Fruit fly (Drosophila melanogaster) whole organism, embryonic: ENCODE results near the gene CG4291.
A peak's percentile ranks its signal among the peaks of the same experiment; 100 is the strongest.

Experiments
- Atf3 ChIP-seq: fragments of 200-800 bp; sonication (Bioruptor generic); optimal IDR thresholded peaks from 3 replicates; lab custom pipeline; 2016; ENCODE audit warnings: missing biosample characterization, missing genetic modification characterization
- Bdp1 ChIP-seq: fragments of 200-800 bp; sonication (Bioruptor generic); optimal IDR thresholded peaks from 3 replicates; lab custom pipeline; 2016; ENCODE audit warnings: missing biosample characterization, missing genetic modification characterization
- CG10543 ChIP-seq: fragments of 200-800 bp; sonication (Bioruptor generic); optimal IDR thresholded peaks from 3 replicates; lab custom pipeline; 2017; ENCODE audit warnings: missing biosample characterization, mild to moderate bottlenecking, missing genetic modification characterization, moderate library complexity
- CG11696 ChIP-seq: fragments of 200-800 bp; sonication (Bioruptor generic); IDR thresholded peaks from 2 replicates; pipeline ENCODE4 v1.3.6; 2022; ENCODE audit warnings: missing biosample characterization, missing genetic modification characterization
- CG14050 ChIP-seq: fragments of 200-800 bp; sonication (Bioruptor generic); IDR thresholded peaks from 3 replicates; pipeline ENCODE4 v1.3.6; 2022; ENCODE audit warnings: missing biosample characterization, missing genetic modification characterization
- CG14667 ChIP-seq: fragments of 200-800 bp; sonication (Bioruptor generic); IDR thresholded peaks from 2 replicates; pipeline ENCODE4 v1.3.6; 2022; ENCODE audit warnings: missing biosample characterization, missing genetic modification characterization
- CG15514 ChIP-seq: fragments of 200-800 bp; sonication (Bioruptor generic); optimal IDR thresholded peaks from 3 replicates; lab custom pipeline; 2017; ENCODE audit warnings: missing biosample characterization, missing genetic modification characterization, mild to moderate bottlenecking, moderate library complexity, missing genetic modification reagents
- CG1602 ChIP-seq: fragments of 200-800 bp; sonication (Bioruptor generic); optimal IDR thresholded peaks from 3 replicates; lab custom pipeline; 2016; ENCODE audit warnings: missing biosample characterization, missing genetic modification characterization
- CG16863 ChIP-seq: fragments of 200-800 bp; sonication (Bioruptor generic); optimal IDR thresholded peaks from 3 replicates; lab custom pipeline; 2016; ENCODE audit warnings: missing biosample characterization, missing genetic modification characterization
- CG17829 ChIP-seq: fragments of 200-800 bp; optimal IDR thresholded peaks from 2 replicates; lab custom pipeline; 2019; ENCODE audit warnings: missing biosample characterization, mild to moderate bottlenecking, missing genetic modification characterization, moderate library complexity
- CG2889 ChIP-seq: fragments of 200-800 bp; sonication (Bioruptor generic); IDR thresholded peaks from 3 replicates; pipeline ENCODE4 v1.3.6; 2022; ENCODE audit warnings: missing biosample characterization, missing genetic modification characterization
- CG30403 ChIP-seq: fragments of 200-800 bp; sonication (Bioruptor generic); optimal IDR thresholded peaks from 3 replicates; lab custom pipeline; 2016; ENCODE audit warnings: missing biosample characterization, missing genetic modification characterization
- CG31441 ChIP-seq: fragments of 200-800 bp; sonication (Bioruptor generic); IDR thresholded peaks from 2 replicates; pipeline ENCODE4 v1.3.6; 2022; ENCODE audit warnings: missing biosample characterization, missing genetic modification characterization
- CG3407 ChIP-seq: fragments of 200-800 bp; sonication (Bioruptor generic); optimal IDR thresholded peaks from 2 replicates; lab custom pipeline; 2018; ENCODE audit warnings: missing biosample characterization, mild to moderate bottlenecking, missing genetic modification characterization
- CG3847 ChIP-seq: fragments of 200-800 bp; sonication (Bioruptor generic); IDR thresholded peaks from 2 replicates; pipeline ENCODE4 v1.3.6; 2022; ENCODE audit warnings: missing biosample characterization, missing genetic modification characterization
- CG4328 ChIP-seq: fragments of 200-800 bp; sonication (Bioruptor generic); optimal IDR thresholded peaks from 3 replicates; lab custom pipeline; 2017; ENCODE audit warnings: missing biosample characterization, missing genetic modification reagents, missing genetic modification characterization
- CG6175 ChIP-seq: fragments of 200-800 bp; sonication (Bioruptor generic); IDR thresholded peaks from 3 replicates; pipeline ENCODE4 v1.3.6; 2022; ENCODE audit warnings: missing biosample characterization, missing genetic modification characterization
- CG6813 ChIP-seq: fragments of 200-800 bp; sonication (Bioruptor generic); optimal IDR thresholded peaks from 2 replicates; lab custom pipeline; 2017; ENCODE audit warnings: missing biosample characterization, missing genetic modification characterization, mild to moderate bottlenecking, moderate library complexity, missing genetic modification reagents
- CG7372 ChIP-seq: fragments of 200-800 bp; sonication (Bioruptor generic); IDR thresholded peaks from 2 replicates; pipeline ENCODE4 v1.3.6; 2022; ENCODE audit warnings: missing biosample characterization, missing genetic modification characterization
- CG7928 ChIP-seq: fragments of 200-800 bp; sonication (Bioruptor generic); optimal IDR thresholded peaks from 2 replicates; lab custom pipeline; 2017; ENCODE audit warnings: missing biosample characterization, mild to moderate bottlenecking, missing genetic modification characterization
- CG8089 ChIP-seq: fragments of 200-800 bp; sonication (Bioruptor generic); optimal IDR thresholded peaks from 3 replicates; lab custom pipeline; 2016; ENCODE audit warnings: missing biosample characterization, missing genetic modification characterization
- CG9876 ChIP-seq: fragments of 200-800 bp; sonication (Bioruptor generic); optimal IDR thresholded peaks from 2 replicates; lab custom pipeline; 2016; ENCODE audit warnings: missing biosample characterization, missing genetic modification characterization
- Camta ChIP-seq: fragments of 200-800 bp; sonication (Bioruptor generic); optimal IDR thresholded peaks from 2 replicates; lab custom pipeline; 2016; ENCODE audit warnings: missing biosample characterization, missing genetic modification characterization
- CkIIα-i1 ChIP-seq: fragments of 200-800 bp; sonication (Bioruptor generic); IDR thresholded peaks from 2 replicates; pipeline ENCODE4 v1.3.6; 2022; ENCODE audit warnings: missing biosample characterization, missing genetic modification characterization
- Dfd ChIP-seq, 2 experiments: fragments of >200 bp; optimal IDR thresholded peaks; 2 replicates each; lab custom pipeline; 2017; ENCODE audit warnings: missing biosample characterization in 2 of 2, missing genetic modification characterization in 2 of 2
- Dip3 ChIP-seq: fragments of 200-800 bp; sonication (Bioruptor generic); optimal IDR thresholded peaks from 3 replicates; lab custom pipeline; 2016; ENCODE audit warnings: missing biosample characterization, missing genetic modification characterization
- Dref ChIP-seq: fragments of 200-800 bp; sonication (Bioruptor generic); IDR thresholded peaks from 2 replicates; pipeline ENCODE4 v1.3.6; 2022; ENCODE audit warnings: missing biosample characterization, missing genetic modification characterization
- Eip74EF ChIP-seq, 2 experiments: fragments of 200-800 bp in 1 of 2; fragments of >200 bp in 1 of 2; sonication (Bioruptor generic) in 1 of 2; optimal IDR thresholded peaks; 2 replicates each; lab custom pipeline; 2017 to 2019; ENCODE audit warnings: missing biosample characterization in 2 of 2, missing genetic modification characterization in 2 of 2, mild to moderate bottlenecking in 1 of 2, moderate library complexity in 1 of 2
- HmgD ChIP-seq: fragments of 200-800 bp; sonication (Bioruptor generic); optimal IDR thresholded peaks from 3 replicates; lab custom pipeline; 2016; ENCODE audit warnings: missing biosample characterization, missing genetic modification characterization
- Hr3 ChIP-seq: fragments of 200-800 bp; sonication (Bioruptor generic); optimal IDR thresholded peaks from 3 replicates; lab custom pipeline; 2016; ENCODE audit warnings: missing biosample characterization, missing genetic modification characterization
- Hr51 ChIP-seq, 2 experiments: fragments of 200-800 bp; sonication (Bioruptor generic); optimal IDR thresholded peaks; 2 replicates in 1 of 2; 3 replicates in 1 of 2; lab custom pipeline; 2016 to 2018; ENCODE audit warnings: missing biosample characterization in 2 of 2, missing genetic modification characterization in 2 of 2, mild to moderate bottlenecking in 1 of 2, moderate library complexity in 1 of 2
- Lhr ChIP-seq: fragments of 200-800 bp; sonication (Bioruptor generic); optimal IDR thresholded peaks from 3 replicates; lab custom pipeline; 2017; ENCODE audit warnings: mild to moderate bottlenecking, missing biosample characterization, missing genetic modification reagents, missing genetic modification characterization
- Mes4 ChIP-seq: fragments of 200-800 bp; sonication (Bioruptor generic); optimal IDR thresholded peaks from 2 replicates; lab custom pipeline; 2016; ENCODE audit warnings: missing biosample characterization, missing genetic modification characterization
- Neu2 ChIP-seq: fragments of 200-800 bp; sonication (Bioruptor generic); optimal IDR thresholded peaks from 3 replicates; lab custom pipeline; 2016; ENCODE audit warnings: missing biosample characterization, missing genetic modification characterization, borderline replicate concordance
- Nf-YA ChIP-seq: fragments of 200-800 bp; sonication (Bioruptor generic); IDR thresholded peaks from 2 replicates; pipeline ENCODE4 v1.3.6; 2022; ENCODE audit warnings: missing biosample characterization, missing genetic modification characterization
- Sox100B ChIP-seq: fragments of 200-800 bp; sonication (Bioruptor generic); optimal IDR thresholded peaks from 3 replicates; lab custom pipeline; 2018; ENCODE audit warnings: missing biosample characterization, mild to moderate bottlenecking, missing genetic modification characterization
- btn ChIP-seq: fragments of 200-800 bp; sonication (Bioruptor generic); optimal IDR thresholded peaks from 2 replicates; lab custom pipeline; 2016; ENCODE audit warnings: missing biosample characterization, missing genetic modification characterization
- ci ChIP-seq: fragments of 200-800 bp; sonication (Bioruptor generic); IDR thresholded peaks from 3 replicates; pipeline ENCODE4 v1.3.6; 2022; ENCODE audit warnings: missing biosample characterization, missing genetic modification characterization
- gfzf ChIP-seq: fragments of 200-800 bp; sonication (Bioruptor generic); optimal IDR thresholded peaks from 2 replicates; lab custom pipeline; 2016; ENCODE audit warnings: missing biosample characterization, mild to moderate bottlenecking, missing genetic modification characterization, moderate library complexity
- gsb-n ChIP-seq: fragments of 200-800 bp; sonication (Bioruptor generic); optimal IDR thresholded peaks from 3 replicates; lab custom pipeline; 2018; ENCODE audit warnings: missing biosample characterization, mild to moderate bottlenecking, missing genetic modification characterization
- ind ChIP-seq: fragments of 200-800 bp; sonication (Bioruptor generic); optimal IDR thresholded peaks from 3 replicates; lab custom pipeline; 2016; ENCODE audit warnings: missing biosample characterization, missing genetic modification characterization
- klu ChIP-seq: fragments of 200-800 bp; sonication (Bioruptor generic); IDR thresholded peaks from 2 replicates; pipeline ENCODE4 v1.3.6; 2022; ENCODE audit warnings: missing biosample characterization, missing genetic modification characterization
- pros ChIP-seq: fragments of 200-800 bp; sonication (Bioruptor generic); optimal IDR thresholded peaks from 3 replicates; lab custom pipeline; 2019; ENCODE audit warnings: missing biosample characterization, mild to moderate bottlenecking, missing genetic modification characterization, moderate library complexity
- pum ChIP-seq: fragments of 200-800 bp; sonication (Bioruptor generic); optimal IDR thresholded peaks from 2 replicates; lab custom pipeline; 2016; ENCODE audit warnings: missing biosample characterization, missing genetic modification characterization
- shn ChIP-seq: fragments of 200-800 bp; sonication (Bioruptor generic); optimal IDR thresholded peaks from 3 replicates; lab custom pipeline; 2016; ENCODE audit warnings: missing biosample characterization, missing genetic modification characterization
- slbo ChIP-seq: fragments of 200-800 bp; sonication (Bioruptor generic); IDR thresholded peaks from 2 replicates; pipeline ENCODE4 v1.3.6; 2022; ENCODE audit warnings: missing biosample characterization, missing genetic modification characterization
- ssp ChIP-seq: fragments of 200-800 bp; sonication (Bioruptor generic); IDR thresholded peaks from 2 replicates; pipeline ENCODE4 v1.3.6; 2022; ENCODE audit warnings: missing biosample characterization, missing genetic modification characterization
- stwl ChIP-seq: fragments of 200-800 bp; sonication (Bioruptor generic); optimal IDR thresholded peaks from 3 replicates; lab custom pipeline; 2018; ENCODE audit warnings: missing biosample characterization, mild to moderate bottlenecking, missing genetic modification characterization, moderate library complexity
- sug ChIP-seq: fragments of 200-800 bp; optimal IDR thresholded peaks from 2 replicates; lab custom pipeline; 2019; ENCODE audit warnings: missing biosample characterization, mild to moderate bottlenecking, missing genetic modification characterization, moderate library complexity
- vfl ChIP-seq: fragments of 200-800 bp; sonication (Bioruptor generic); optimal IDR thresholded peaks from 2 replicates; lab custom pipeline; 2016; ENCODE audit warnings: missing biosample characterization, missing genetic modification characterization

CG4291 gene

dm6 chr2L:857897-858517, 5.5 kb upstream of the CG4291 start (continued):
- TF ChIP-seq Neu2 (GFP tag; lab: Kevin White, UChicago) (no peak), pros (GFP tag; lab: Kevin White, UChicago) (no peak), CG3847 (GFP tag; lab: Robert Waterston, UW) (peak; percentile 51; the same call in 1 of the 2 replicates), Nf-YA (GFP tag; lab: Robert Waterston, UW) (0 out of 2 replicates have a peak, but pooled peaks have one; percentile 22), Hr51 (GFP tag; optimal IDR thresholded peaks at IDR 0.05; lab: Kevin White, UChicago) (peak in 1 of 2 experiments; percentile 55), CG11696 (GFP tag; lab: Robert Waterston, UW) (no peak), Hr3 (peak; percentile 42), CG10543 (GFP tag; lab: Kevin White, UChicago) (no peak), pum (GFP tag; lab: Kevin White, UChicago) (no peak), CG7928 (GFP tag; lab: Kevin White, UChicago) (no peak), HmgD (GFP tag; lab: Kevin White, UChicago) (no peak), btn (GFP tag; lab: Kevin White, UChicago) (peak; percentile 4), CG8089 (GFP tag; lab: Kevin White, UChicago) (no peak), Mes4 (peak; percentile 21), CG7372 (0 out of 2 replicates have a peak, but pooled peaks have one; percentile 12), ssp (GFP tag; lab: Robert Waterston, UW) (0 out of 2 replicates have a peak, but pooled peaks have one; percentile 12), Dip3 (peak; percentile 11), slbo (peak; percentile 70), Atf3 (GFP tag; lab: Kevin White, UChicago) (peak; percentile 48), Sox100B (GFP tag; lab: Kevin White, UChicago) (peak; percentile 12), ind (GFP tag; lab: Kevin White, UChicago) (peak; percentile 34), Dfd (GFP tag; optimal IDR thresholded peaks at IDR 0.05; lab: Kevin White, UChicago) (no peak), ci (GFP tag; lab: Robert Waterston, UW) (peak; percentile 93), Bdp1 (peak; percentile 14), CkIIα-i1 (GFP tag; lab: Robert Waterston, UW) (no peak), shn (GFP tag; lab: Kevin White, UChicago) (peak; percentile 46), CG1602 (peak; percentile 30), CG3407 (GFP tag; lab: Kevin White, UChicago) (peak; percentile 48), sug (tag; lab: Kevin White, UChicago) (peak; percentile 82), CG6175 (no peak), klu (GFP tag; lab: Robert Waterston, UW) (no peak), Dref (GFP tag; lab: Robert Waterston, UW) (no peak), gsb-n (peak; percentile 38), CG31441 (GFP tag; lab: Robert Waterston, UW) (peak; percentile 38; the same call in 1 of the 2 replicates), CG16863 (GFP tag; lab: Kevin White, UChicago) (peak; percentile 43), CG6813 (GFP tag; lab: Kevin White, UChicago) (peak; percentile 41), stwl (tag; lab: Kevin White, UChicago) (no peak), CG4328 (GFP tag; lab: Kevin White, UChicago) (no peak), CG14050 (GFP tag; lab: Robert Waterston, UW) (no peak), CG14667 (GFP tag; lab: Robert Waterston, UW) (no peak; the same call in 1 of the 2 replicates), CG2889 (GFP tag; lab: Robert Waterston, UW) (0 out of 3 replicates have a peak, but pooled peaks have one; percentile 30), CG30403 (GFP tag; lab: Kevin White, UChicago) (peak; percentile 64), CG17829 (tag; lab: Kevin White, UChicago) (peak; percentile 20), Eip74EF (GFP tag; optimal IDR thresholded peaks at IDR 0.05; lab: Kevin White, UChicago) (peak in 1 of 2 experiments; percentile 45), gfzf (GFP tag; lab: Kevin White, UChicago) (no peak), Lhr (GFP tag; lab: Kevin White, UChicago) (no peak), vfl (GFP tag; lab: Kevin White, UChicago) (peak; percentile 1), CG15514 (GFP tag; lab: Kevin White, UChicago) (peak; percentile 13), Camta (GFP tag; lab: Kevin White, UChicago) (peak; percentile 44), CG9876 (no peak)
